Fruit fly (Drosophila melanogaster): ENCODE data around the gene CG7518.
A peak's percentile ranks its signal among the peaks of the same experiment; 100 is the strongest.

- TF ChIP-seq h (GFP tag; optimal IDR thresholded peaks at IDR 0.05), result peak; percentile 42
- TF ChIP-seq dl (GFP tag; optimal IDR thresholded peaks at IDR 0.05; ENCODE audit: insufficient read depth in 1 of 2, partially characterized antibody in 2 of 2), result peak; percentile 60 to 71
Measured at dm6 chr3R:13015811-13016766, 18.2 kb downstream of the CG7518 start.
